Fruit fly (Drosophila melanogaster): ENCODE results near the gene hng3.

hng3 gene

dm6 chr3L:707992-708489 is 47.2 kb downstream of the hng3 start, which contains the start of gene CG13895 (continued):
- no peak for TF ChIP-seq CG6163 (GFP tag; IDR thresholded peaks at IDR 0.05)
- no peak for TF ChIP-seq Eip75B (GFP tag; optimal IDR thresholded peaks at IDR 0.05)
- TF ChIP-seq pdm3 (GFP tag; optimal IDR thresholded peaks at IDR 0.05) = no peak

- TF ChIP-seq pdm3 (GFP tag; optimal IDR thresholded peaks at IDR 0.05) = peak; percentile 30
- peak; percentile 4 for TF ChIP-seq Hr39 (GFP tag; optimal IDR thresholded peaks at IDR 0.05)
- TF ChIP-seq CG16779 (tag; optimal IDR thresholded peaks at IDR 0.05) = no peak
- TF ChIP-seq CG9139 (GFP tag; optimal IDR thresholded peaks at IDR 0.05) = no peak
- peak; percentile 63; the same call in 2 of the 3 replicates for TF ChIP-seq CG6163 (GFP tag; IDR thresholded peaks at IDR 0.05)
- peak; percentile 40; the same call in 1 of the 2 replicates for TF ChIP-seq CG11294 (GFP tag; IDR thresholded peaks at IDR 0.05)
- peak; percentile 1 for TF ChIP-seq CG31627 (GFP tag; optimal IDR thresholded peaks at IDR 0.05)
- TF ChIP-seq CG6808 (GFP tag; optimal IDR thresholded peaks at IDR 0.05) = peak; percentile 51
- TF ChIP-seq fd59A (GFP tag; optimal IDR thresholded peaks at IDR 0.05) = peak; percentile 19
- peak in 1 of 2 experiments; percentile 27 for TF ChIP-seq salr (GFP tag; optimal IDR thresholded peaks at IDR 0.05)
- TF ChIP-seq cyc (GFP tag; optimal IDR thresholded peaks at IDR 0.05) = peak; percentile 25
- TF ChIP-seq Eip75B (GFP tag; optimal IDR thresholded peaks at IDR 0.05) = peak; percentile 20
- no peak for TF ChIP-seq dac (GFP tag; optimal IDR thresholded peaks at IDR 0.05)
- TF ChIP-seq CG8632 (GFP tag; optimal IDR thresholded peaks at IDR 0.05) = peak; percentile 33
- TF ChIP-seq Eip78C (GFP tag) = peak; percentile 83
- TF ChIP-seq Hr38 (GFP tag; optimal IDR thresholded peaks at IDR 0.05) = no peak
- no peak for TF ChIP-seq CG4318 (GFP tag; optimal IDR thresholded peaks at IDR 0.05)
- TF ChIP-seq topi (GFP tag; optimal IDR thresholded peaks at IDR 0.05) = peak; percentile 10
- no peak for TF ChIP-seq Lpt (GFP tag; optimal IDR thresholded peaks at IDR 0.05)
- peak; percentile 34 for TF ChIP-seq CG1621 (tag; optimal IDR thresholded peaks at IDR 0.05)
- peak; percentile 77 for TF ChIP-seq svp (GFP tag)
- TF ChIP-seq eg (GFP tag; IDR thresholded peaks at IDR 0.05) = peak; percentile 70; the same call in 2 of the 3 replicates
- TF ChIP-seq CG7368 (GFP tag; optimal IDR thresholded peaks at IDR 0.05) = peak; percentile 5
- TF ChIP-seq Met (GFP tag; optimal IDR thresholded peaks at IDR 0.05) = peak; percentile 25
- TF ChIP-seq esn (GFP tag; optimal IDR thresholded peaks at IDR 0.05) = peak; percentile 35
- peak; percentile 47 for TF ChIP-seq achi (GFP tag; optimal IDR thresholded peaks at IDR 0.05)
- peak; percentile 35 for TF ChIP-seq Smox (GFP tag; optimal IDR thresholded peaks at IDR 0.05)
- peak; percentile 48 for TF ChIP-seq Hr4 (GFP tag; optimal IDR thresholded peaks at IDR 0.05)
- no peak for TF ChIP-seq CG6854 (GFP tag; optimal IDR thresholded peaks at IDR 0.05)
- peak; percentile 44 for TF ChIP-seq spab (GFP tag; optimal IDR thresholded peaks at IDR 0.05)
- peak; percentile 38 for TF ChIP-seq dsx (GFP tag; optimal IDR thresholded peaks at IDR 0.05; ENCODE audit: poor library complexity, severe bottlenecking)
- TF ChIP-seq Ets21C (GFP tag; optimal IDR thresholded peaks at IDR 0.05) = no peak
- no peak for TF ChIP-seq net (GFP tag; optimal IDR thresholded peaks at IDR 0.05)
- peak; percentile 46 for TF ChIP-seq OdsH (GFP tag; optimal IDR thresholded peaks at IDR 0.05)
- peak; percentile 32 for TF ChIP-seq CG6792 (GFP tag; optimal IDR thresholded peaks at IDR 0.05)
- TF ChIP-seq Blimp-1 (GFP tag; optimal IDR thresholded peaks at IDR 0.05) = no peak
- peak; percentile 52 for TF ChIP-seq CG10669 (GFP tag; optimal IDR thresholded peaks at IDR 0.05)
- TF ChIP-seq Gug (GFP tag; IDR thresholded peaks at IDR 0.05) = peak; percentile 37; the same call in 1 of the 2 replicates
- no peak for TF ChIP-seq CG8319 (GFP tag; optimal IDR thresholded peaks at IDR 0.05)
- peak; percentile 17 for TF ChIP-seq CG11762 (GFP tag; optimal IDR thresholded peaks at IDR 0.05; ENCODE audit: insufficient read depth)
- peak; percentile 55 for TF ChIP-seq CG15336 (GFP tag; IDR thresholded peaks at IDR 0.05)
- peak; percentile 53 for TF ChIP-seq CG3032 (tag; optimal IDR thresholded peaks at IDR 0.05)
- no peak for TF ChIP-seq Eip93F (GFP tag; optimal IDR thresholded peaks at IDR 0.05)
- TF ChIP-seq Sox15 (GFP tag; optimal IDR thresholded peaks at IDR 0.05) = no peak
- no peak for TF ChIP-seq vri (GFP tag; optimal IDR thresholded peaks at IDR 0.05)
- peak; percentile 42 for TF ChIP-seq CG3919 (GFP tag; optimal IDR thresholded peaks at IDR 0.05)
- peak; percentile 3 for TF ChIP-seq CG6276 (GFP tag; optimal IDR thresholded peaks at IDR 0.05)
Observed at dm6 chr3L:704661-705543, 50.4 kb downstream of the hng3 start.

All from whole organism, prepupa.